Fruit fly (Drosophila melanogaster) whole organism: Measurements from ENCODE around the gene CG2964.

Source experiments
- EcR ChIP-seq, 2 experiments: fragments of >200 bp; optimal IDR thresholded peaks; 2 replicates each; lab custom pipeline; 2017; ENCODE audit warnings: missing biosample characterization in 2 of 2, missing genetic modification characterization in 2 of 2, missing genetic modification reagents in 2 of 2
- psq ChIP-seq: fragments of >200 bp; optimal IDR thresholded peaks from 2 replicates; lab custom pipeline; 2017
- usp ChIP-seq: fragments of >200 bp; optimal IDR thresholded peaks from 2 replicates; lab custom pipeline; 2017; ENCODE audit warnings: missing biosample characterization, missing genetic modification characterization, mixed read lengths

dm6 chr2L:2844413-2844812 is 32.2 kb downstream of the CG2964 start, which contains the start of gene CG18558:
- TF ChIP-seq usp (GFP tag; lab: Kevin White, UChicago) = no peak
- TF ChIP-seq EcR (GFP tag; optimal IDR thresholded peaks at IDR 0.05; lab: Kevin White, UChicago) = no peak
- no peak for TF ChIP-seq psq
